Worm (Caenorhabditis elegans): ENCODE results near the gene T13G4.1.

DNA sequence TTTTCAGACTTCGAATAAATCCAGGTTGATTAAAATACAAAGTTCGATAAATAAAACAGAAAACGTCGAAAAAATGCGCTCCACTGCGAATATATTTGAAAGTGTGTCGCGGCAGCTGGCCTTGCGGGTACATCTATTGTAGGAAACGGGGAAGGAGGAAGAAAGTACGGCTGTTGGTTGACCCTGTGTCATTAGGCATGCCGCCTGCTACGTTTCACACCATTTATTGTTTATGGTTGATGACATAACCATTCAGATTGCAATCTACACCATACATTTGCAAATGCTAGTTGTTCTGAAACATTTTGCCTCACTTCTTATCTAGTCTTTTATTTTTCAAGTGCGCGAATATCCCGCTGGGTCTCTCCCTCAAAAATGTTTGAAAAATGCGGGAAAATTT is 1.4 kb upstream of the T13G4.1 start, which contains the start of gene T13G4.4:
- TF ChIP-seq nhr-76 (tag; optimal IDR thresholded peaks at IDR 0.05) (no peak), skn-1 (tag; optimal IDR thresholded peaks at IDR 0.05) (no peak), unc-86 (tag; optimal IDR thresholded peaks at IDR 0.05) (no peak), C16A3.4 (tag; optimal IDR thresholded peaks at IDR 0.05) (no peak), nhr-237 (tag; optimal IDR thresholded peaks at IDR 0.05) (no peak), blmp-1 (tag; optimal IDR thresholded peaks at IDR 0.05) (peak; percentile 45), lin-35 (GFP tag; optimal IDR thresholded peaks at IDR 0.05) (no peak), ama-1 (optimal IDR thresholded peaks at IDR 0.05) (no peak), efl-1 (optimal IDR thresholded peaks at IDR 0.05) (no peak), efl-1 (GFP tag; optimal IDR thresholded peaks at IDR 0.05 in 1 of 2) (no peak), zag-1 (tag; optimal IDR thresholded peaks at IDR 0.05) (no peak)

Measured in whole organism, L1 larva.